Worm (Caenorhabditis elegans): ENCODE measurements around the gene rhi-1.

ce11 chrX:4507122-4507681 lies 1.1 kb upstream of the rhi-1 start:
- TF ChIP-seq pha-4 (tag; optimal IDR thresholded peaks at IDR 0.05) (no peak), unc-39 (tag; optimal IDR thresholded peaks at IDR 0.05) (no peak), elt-1 (tag; optimal IDR thresholded peaks at IDR 0.05; ENCODE audit: borderline replicate concordance, insufficient read depth) (no peak), nhr-76 (tag; optimal IDR thresholded peaks at IDR 0.05) (no peak), ham-2 (GFP tag; optimal IDR thresholded peaks at IDR 0.05) (no peak), lin-32 (GFP tag; optimal IDR thresholded peaks at IDR 0.05) (no peak), nhr-2 (tag; optimal IDR thresholded peaks at IDR 0.05) (no peak), unc-62 (GFP tag; optimal IDR thresholded peaks at IDR 0.05) (no peak), nhr-12 (tag; optimal IDR thresholded peaks at IDR 0.05) (no peak), nhr-237 (tag; optimal IDR thresholded peaks at IDR 0.05) (no peak), blmp-1 (tag; optimal IDR thresholded peaks at IDR 0.05) (no peak), ceh-39 (tag; optimal IDR thresholded peaks at IDR 0.05) (no peak), snpc-4 (tag; optimal IDR thresholded peaks at IDR 0.05) (no peak)

Measured in whole organism, mixed stage, embryonic.